Worm (Caenorhabditis elegans) whole organism, late embryonic: Measurements from ENCODE around the gene fbxa-80.
"Not testable (repeated sequence)": the region's sequence is repeated elsewhere in the genome, so short reads cannot be mapped to it uniquely, and the experiment has no call there.

Source experiments
- C08G9.2 ChIP-seq: sonication (generic microtip); optimal IDR thresholded peaks from 2 replicates; lab custom pipeline; 2016; ENCODE audit warnings: mild to moderate bottlenecking, missing genetic modification characterization, moderate library complexity, missing compliant biosample characterization
- F13H6.1 ChIP-seq: sonication (generic microtip); optimal IDR thresholded peaks from 2 replicates; lab custom pipeline; 2016; ENCODE audit warnings: missing genetic modification characterization, missing compliant biosample characterization
- K02D7.2 ChIP-seq: sonication (generic microtip); optimal IDR thresholded peaks from 2 replicates; lab custom pipeline; 2017; ENCODE audit warnings: mild to moderate bottlenecking, missing genetic modification characterization, missing compliant biosample characterization
- K09A11.1 ChIP-seq: sonication (generic microtip); optimal IDR thresholded peaks from 2 replicates; lab custom pipeline; 2017; ENCODE audit warnings: antibody characterized with exemption, mild to moderate bottlenecking, missing genetic modification characterization, missing compliant biosample characterization; ENCODE audit not compliant: insufficient read depth
- Y22D7AL.16 ChIP-seq: sonication (generic microtip); optimal IDR thresholded peaks from 2 replicates; lab custom pipeline; 2016; ENCODE audit warnings: missing genetic modification characterization, missing compliant biosample characterization
- ceh-2 ChIP-seq: sonication (generic microtip); optimal IDR thresholded peaks from 2 replicates; lab custom pipeline; 2016; ENCODE audit warnings: missing genotype, missing genetic modification characterization, missing compliant biosample characterization
- ceh-22 ChIP-seq: sonication (generic microtip); optimal IDR thresholded peaks from 2 replicates; lab custom pipeline; 2017; ENCODE audit warnings: missing biosample characterization, missing genetic modification characterization
- ceh-24 ChIP-seq: sonication (generic microtip); optimal IDR thresholded peaks from 2 replicates; lab custom pipeline; 2016; ENCODE audit warnings: mild to moderate bottlenecking, missing genetic modification characterization, missing compliant biosample characterization
- ceh-31 ChIP-seq: sonication (generic microtip); optimal IDR thresholded peaks from 2 replicates; lab custom pipeline; 2016; ENCODE audit warnings: missing genetic modification characterization, missing compliant biosample characterization
- ceh-6 ChIP-seq: fragments of 200-800 bp; sonication (Bioruptor generic); optimal IDR thresholded peaks from 2 replicates; lab custom pipeline; 2018; ENCODE audit warnings: mild to moderate bottlenecking, missing genetic modification characterization, missing compliant biosample characterization
- ceh-9 ChIP-seq: sonication (generic microtip); optimal IDR thresholded peaks from 2 replicates; lab custom pipeline; 2016; ENCODE audit warnings: mild to moderate bottlenecking, missing genetic modification characterization, inconsistent platforms, missing compliant biosample characterization
- dmd-4 ChIP-seq: sonication (generic microtip); optimal IDR thresholded peaks from 2 replicates; lab custom pipeline; 2016; ENCODE audit warnings: borderline replicate concordance, missing genetic modification characterization, missing compliant biosample characterization
- dve-1 ChIP-seq: sonication (generic microtip); optimal IDR thresholded peaks from 2 replicates; lab custom pipeline; 2017; ENCODE audit warnings: antibody characterized with exemption, mild to moderate bottlenecking, missing genetic modification characterization, missing compliant biosample characterization
- elt-4 ChIP-seq: sonication (generic microtip); optimal IDR thresholded peaks from 2 replicates; lab custom pipeline; 2016; ENCODE audit warnings: missing genetic modification characterization, missing compliant biosample characterization
- ets-4 ChIP-seq: sonication (generic microtip); optimal IDR thresholded peaks from 2 replicates; lab custom pipeline; 2016; ENCODE audit warnings: missing genetic modification characterization, missing compliant biosample characterization
- eyg-1 ChIP-seq: sonication (generic microtip); optimal IDR thresholded peaks from 2 replicates; lab custom pipeline; 2016; ENCODE audit warnings: missing genotype, missing genetic modification characterization, missing compliant biosample characterization
- hlh-13 ChIP-seq: fragments of 200-800 bp; sonication (Bioruptor generic); optimal IDR thresholded peaks from 2 replicates; lab custom pipeline; 2018; ENCODE audit warnings: mild to moderate bottlenecking, missing genetic modification characterization, missing compliant biosample characterization
- hlh-6 ChIP-seq: sonication (generic microtip); optimal IDR thresholded peaks from 2 replicates; lab custom pipeline; 2016; ENCODE audit warnings: missing genotype, missing genetic modification characterization, missing compliant biosample characterization
- hlh-8 ChIP-seq: sonication (generic microtip); optimal IDR thresholded peaks from 2 replicates; lab custom pipeline; 2016; ENCODE audit warnings: missing genotype, missing genetic modification characterization, missing compliant biosample characterization
- lin-11 ChIP-seq: fragments of 200-800 bp; sonication (Bioruptor generic); optimal IDR thresholded peaks from 2 replicates; lab custom pipeline; 2018; ENCODE audit warnings: mild to moderate bottlenecking, missing genetic modification characterization, missing compliant biosample characterization
- madf-2 ChIP-seq: sonication (generic microtip); optimal IDR thresholded peaks from 2 replicates; lab custom pipeline; 2017; ENCODE audit warnings: missing genetic modification characterization, missing compliant biosample characterization
- nhr-232 ChIP-seq: sonication (generic microtip); optimal IDR thresholded peaks from 2 replicates; lab custom pipeline; 2016; ENCODE audit warnings: missing genetic modification characterization, missing compliant biosample characterization
- npax-4 ChIP-seq: sonication (generic microtip); optimal IDR thresholded peaks from 2 replicates; lab custom pipeline; 2016; ENCODE audit warnings: missing genetic modification characterization, missing compliant biosample characterization
- odd-2 ChIP-seq: sonication (generic microtip); optimal IDR thresholded peaks from 2 replicates; lab custom pipeline; 2017; ENCODE audit warnings: antibody characterized with exemption, mild to moderate bottlenecking, missing genetic modification characterization, missing compliant biosample characterization
- pag-3 ChIP-seq: sonication (generic microtip); optimal IDR thresholded peaks from 2 replicates; lab custom pipeline; 2016; ENCODE audit warnings: missing compliant biosample characterization, missing genetic modification characterization, borderline replicate concordance
- pat-9 ChIP-seq: fragments of 200-800 bp; sonication (Bioruptor generic); optimal IDR thresholded peaks from 2 replicates; lab custom pipeline; 2018; ENCODE audit warnings: mild to moderate bottlenecking, missing genetic modification characterization, moderate library complexity, missing compliant biosample characterization
- pax-1 ChIP-seq: fragments of 150-350 bp; optimal IDR thresholded peaks from 2 replicates; lab custom pipeline; 2014; ENCODE audit warnings: missing biosample characterization, missing genetic modification characterization
- pha-2 ChIP-seq: sonication (generic microtip); optimal IDR thresholded peaks from 2 replicates; lab custom pipeline; 2017; ENCODE audit warnings: mild to moderate bottlenecking, missing genetic modification characterization, missing compliant biosample characterization
- pha-4 ChIP-seq: fragments of 150-350 bp; optimal IDR thresholded peaks from 2 replicates; lab custom pipeline; 2018; ENCODE audit warnings: missing biosample characterization, missing genetic modification reagents, missing genetic modification characterization
- pqm-1 ChIP-seq: sonication (generic microtip); optimal IDR thresholded peaks from 2 replicates; lab custom pipeline; 2016; ENCODE audit warnings: missing genetic modification characterization, missing compliant biosample characterization
- pros-1 ChIP-seq: fragments of 150-350 bp; optimal IDR thresholded peaks from 2 replicates; lab custom pipeline; 2014; ENCODE audit warnings: missing biosample characterization, missing genetic modification reagents, missing genetic modification characterization
- sdc-2 ChIP-seq: sonication (generic microtip); optimal IDR thresholded peaks from 2 replicates; lab custom pipeline; 2016; ENCODE audit warnings: missing genotype, missing genetic modification characterization, missing compliant biosample characterization
- sox-2 ChIP-seq: fragments of 200-800 bp; sonication (Bioruptor generic); IDR thresholded peaks from 2 replicates; pipeline ENCODE4 v1.3.6; 2022; ENCODE audit warnings: missing genetic modification reagents, missing genetic modification characterization, missing compliant biosample characterization
- tbx-2 ChIP-seq: sonication (generic microtip); optimal IDR thresholded peaks from 2 replicates; lab custom pipeline; 2016; ENCODE audit warnings: missing genetic modification characterization, missing compliant biosample characterization
- tbx-7 ChIP-seq: sonication (generic microtip); optimal IDR thresholded peaks from 2 replicates; lab custom pipeline; 2016; ENCODE audit warnings: missing genotype, missing genetic modification characterization, missing compliant biosample characterization
- unc-42 ChIP-seq: sonication (generic microtip); optimal IDR thresholded peaks from 2 replicates; lab custom pipeline; 2016; ENCODE audit warnings: missing genotype, missing genetic modification characterization, missing compliant biosample characterization
- unc-55 ChIP-seq: sonication (generic microtip); optimal IDR thresholded peaks from 2 replicates; lab custom pipeline; 2017; ENCODE audit warnings: missing biosample characterization, missing genetic modification reagents, missing genetic modification characterization
- zip-5 ChIP-seq: sonication (generic microtip); optimal IDR thresholded peaks from 2 replicates; lab custom pipeline; 2016; ENCODE audit warnings: missing genetic modification characterization, missing compliant biosample characterization
- ztf-16 ChIP-seq: sonication (generic microtip); optimal IDR thresholded peaks from 2 replicates; lab custom pipeline; 2017; ENCODE audit warnings: missing genetic modification characterization, missing compliant biosample characterization

Gene fbxa-80

ce11 chrIII:1315038-1315437 is at the start of gene fbxa-80, which contains the start of gene fbxa-19:
Gene fbxa-80, minus strand, starts transcription at chrIII:1315210.
Gene fbxa-19, plus strand, starts transcription at chrIII:1315401.
- no peak for TF ChIP-seq lin-11 (tag; lab: Kevin White, UChicago)
- TF ChIP-seq pha-2 (tag; lab: Kevin White, UChicago) = no peak
- no peak for TF ChIP-seq hlh-6 (tag; lab: Kevin White, UChicago)
- TF ChIP-seq npax-4 (tag; lab: Kevin White, UChicago) = no peak
- TF ChIP-seq zip-5 (tag; lab: Kevin White, UChicago) = no peak
- no peak for TF ChIP-seq unc-55 (GFP tag; lab: Kevin White, UChicago)
- TF ChIP-seq pag-3 (tag; lab: Kevin White, UChicago) = no peak
- TF ChIP-seq ceh-22 (tag; lab: Kevin White, UChicago) = no peak

ce11 chrIII:1359669-1360068 is 44.7 kb upstream of the fbxa-80 start, which contains the start of gene Y82E9BR.9:
Gene Y82E9BR.9, minus strand, starts transcription at chrIII:1359769.
- TF ChIP-seq npax-4 (tag; lab: Kevin White, UChicago) (no peak), ceh-31 (tag; lab: Kevin White, UChicago) (no peak), pat-9 (tag; lab: Kevin White, UChicago) (no peak), elt-4 (tag; lab: Kevin White, UChicago) (no peak), madf-2 (tag; lab: Kevin White, UChicago) (no peak), pha-2 (tag; lab: Kevin White, UChicago) (no peak), odd-2 (no peak), ztf-16 (tag; lab: Kevin White, UChicago) (no peak), F13H6.1 (tag; lab: Kevin White, UChicago) (no peak), tbx-2 (tag; lab: Kevin White, UChicago) (no peak), ceh-2 (tag; lab: Kevin White, UChicago) (no peak), unc-55 (GFP tag; lab: Kevin White, UChicago) (no peak), K09A11.1 (tag; lab: Kevin White, UChicago) (no peak), ets-4 (no peak), hlh-13 (GFP tag; lab: Kevin White, UChicago) (no peak), pqm-1 (no peak), ceh-6 (no peak)

- TF ChIP-seq zip-5, eyg-1, pros-1 (tag; lab: Kevin White, UChicago): not testable (repeated sequence)
These were observed 43.0 kb upstream of the fbxa-80 start, which contains the start of gene Y82E9BR.8 for ce11 chrIII:1357973-1358372. Gene Y82E9BR.8, minus strand, starts transcription at chrIII:1358073.

ce11 chrIII:1355320-1355719 is 40.3 kb upstream of the fbxa-80 start, which contains the start of gene Y82E9BL.1:
Gene Y82E9BL.1, minus strand, starts transcription at chrIII:1355420.
- TF ChIP-seq pax-1 (tag; lab: Kevin White, UChicago) = no peak
- TF ChIP-seq dmd-4 = no peak
- TF ChIP-seq ceh-24 (tag; lab: Kevin White, UChicago) = no peak
- TF ChIP-seq hlh-13 (GFP tag; lab: Kevin White, UChicago) = no peak
- no peak for TF ChIP-seq F13H6.1 (tag; lab: Kevin White, UChicago)
- TF ChIP-seq sdc-2 (tag; lab: Kevin White, UChicago) = no peak
- no peak for TF ChIP-seq dve-1 (tag; lab: Kevin White, UChicago)
- TF ChIP-seq nhr-232 (tag; lab: Kevin White, UChicago) = no peak
- no peak for TF ChIP-seq C08G9.2 (tag; lab: Kevin White, UChicago)
- no peak for TF ChIP-seq pha-4 (tag; lab: Kevin White, UChicago)
- TF ChIP-seq ceh-22 (tag; lab: Kevin White, UChicago) = no peak
- TF ChIP-seq tbx-2 (tag; lab: Kevin White, UChicago) = no peak

ce11 chrIII:1354523-1354922 is 39.5 kb upstream of the fbxa-80 start:
- TF ChIP-seq hlh-8 (no peak), unc-42 (no peak), hlh-13 (GFP tag; lab: Kevin White, UChicago) (no peak), F13H6.1 (tag; lab: Kevin White, UChicago) (no peak), K02D7.2 (tag; lab: Kevin White, UChicago) (no peak), sox-2 (GFP tag; lab: Robert Waterston, UW) (no peak), pha-4 (tag; lab: Kevin White, UChicago) (no peak), tbx-7 (tag; lab: Kevin White, UChicago) (no peak), ets-4 (no peak), Y22D7AL.16 (tag; lab: Kevin White, UChicago) (no peak), ceh-9 (tag; lab: Kevin White, UChicago) (no peak), elt-4 (tag; lab: Kevin White, UChicago) (no peak), pros-1 (tag; lab: Kevin White, UChicago) (no peak), sdc-2 (tag; lab: Kevin White, UChicago) (no peak), ceh-24 (tag; lab: Kevin White, UChicago) (no peak)
